Worm (Caenorhabditis elegans) whole organism, L4/young adult: ENCODE results near the gene clec-193.
"Not testable (repeated sequence)": the region's sequence is repeated elsewhere in the genome, so short reads cannot be mapped to it uniquely, and the experiment has no call there.

Source experiments
- W03F9.2 ChIP-seq: fragments of 150-350 bp; optimal IDR thresholded peaks from 2 replicates; lab custom pipeline; 2014; ENCODE audit warnings: missing biosample characterization, missing genetic modification characterization
- dao-5 ChIP-seq: sonication (generic microtip); optimal IDR thresholded peaks from 2 replicates; lab custom pipeline; 2016; ENCODE audit warnings: missing genotype, missing genetic modification characterization, moderate library complexity, missing compliant biosample characterization
- him-1 ChIP-seq: sonication (generic microtip); optimal IDR thresholded peaks from 2 replicates; lab custom pipeline; 2016; ENCODE audit warnings: missing genotype, missing genetic modification reagents, missing genetic modification characterization, missing compliant biosample characterization

The clec-193 gene

DNA sequence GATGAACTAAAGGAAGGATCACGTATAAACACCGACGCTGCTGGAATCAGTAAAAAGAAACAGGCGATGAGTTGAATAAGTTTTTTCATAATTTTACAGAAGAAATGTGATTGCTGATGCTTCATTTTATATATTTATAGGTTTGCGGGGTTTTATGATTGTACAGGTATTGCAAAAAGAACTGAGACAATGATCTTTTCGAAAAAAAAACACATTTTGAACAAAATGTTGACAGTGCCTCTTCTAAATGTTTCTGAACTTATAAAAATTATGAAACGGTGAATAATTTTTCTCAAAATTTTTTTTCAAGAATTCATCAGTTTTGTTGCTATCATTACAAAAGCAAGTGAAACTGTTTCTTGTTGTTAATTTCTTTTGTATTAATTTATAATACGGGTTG is at the start of gene clec-193:
Gene clec-193, minus strand, starts transcription at position 101 of the 400 bp plus-strand sequence.
- TF ChIP-seq W03F9.2 (tag; lab: Kevin White, UChicago) = no peak
- TF ChIP-seq him-1 (tag; lab: Kevin White, UChicago) = no peak
- no peak for TF ChIP-seq dao-5 (tag; lab: Kevin White, UChicago)

- TF ChIP-seq W03F9.2 (tag; lab: Kevin White, UChicago) (no peak), dao-5 (tag; lab: Kevin White, UChicago) (no peak), him-1 (tag; lab: Kevin White, UChicago) (no peak)
Measured at ce11 chrIV:16854790-16855189, 48.5 kb upstream of the clec-193 start, which contains the start of gene map-2. map-2 (minus strand) TSS chrIV:16854890.

DNA sequence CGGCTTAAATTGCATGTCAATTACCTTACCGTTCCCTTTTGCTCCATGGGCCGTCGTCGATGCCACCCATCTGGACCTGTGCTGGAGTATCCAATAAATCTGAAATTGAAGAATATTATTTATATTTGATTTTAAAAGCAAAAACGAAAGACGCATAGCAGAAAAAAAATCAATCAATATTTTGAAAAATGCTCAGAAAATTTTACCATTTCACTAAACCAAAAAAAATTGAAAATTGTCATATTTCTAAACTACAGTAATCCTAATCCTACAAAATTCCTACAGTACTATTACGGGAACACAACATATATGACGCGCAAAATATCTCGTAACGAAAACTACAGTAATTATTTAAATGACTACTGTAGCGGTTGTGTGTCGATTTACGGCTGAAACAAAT is 36.6 kb upstream of the clec-193 start, which contains the start of gene Y116A8A.150:
Gene Y116A8A.150, minus strand, starts transcription at position 101 of the 400 bp plus-strand sequence.
- TF ChIP-seq W03F9.2, dao-5, him-1 (tag; lab: Kevin White, UChicago): not testable (repeated sequence)

ce11 chrIV:16831366-16831765 is 25.1 kb upstream of the clec-193 start, which contains the start of gene clec-194:
clec-194 (plus strand) TSS chrIV:16831666.
- TF ChIP-seq W03F9.2 (tag; lab: Kevin White, UChicago) = no peak
- TF ChIP-seq dao-5 (tag; lab: Kevin White, UChicago) = no peak
- no peak for TF ChIP-seq him-1 (tag; lab: Kevin White, UChicago)

DNA sequence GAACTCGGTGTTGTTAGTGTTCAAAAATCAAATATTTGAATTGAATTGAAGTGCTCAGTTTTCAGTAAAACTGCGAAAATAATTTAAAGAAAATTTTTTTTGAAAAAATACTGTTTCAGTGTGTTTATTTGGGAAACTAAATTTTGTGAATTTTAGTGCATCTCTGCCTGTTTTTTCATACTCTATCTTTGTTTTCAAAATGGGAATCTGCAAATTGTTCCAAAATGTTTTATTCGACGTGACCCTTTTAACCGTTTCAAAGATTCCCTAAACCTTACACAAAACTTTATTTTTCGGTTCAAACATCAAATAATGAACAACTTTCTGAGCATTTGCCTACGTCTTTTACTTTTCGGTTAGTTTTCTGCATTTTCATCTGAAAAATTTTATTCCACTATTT is 23.6 kb upstream of the clec-193 start, which contains the start of gene Y116A8A.7:
Gene Y116A8A.7, plus strand, starts transcription at position 301 of the 400 bp plus-strand sequence.
- no peak for TF ChIP-seq W03F9.2 (tag; lab: Kevin White, UChicago)
- TF ChIP-seq dao-5 (tag; lab: Kevin White, UChicago) = no peak
- TF ChIP-seq him-1 (tag; lab: Kevin White, UChicago) = no peak

- TF ChIP-seq W03F9.2 (tag; lab: Kevin White, UChicago) (no peak), him-1 (tag; lab: Kevin White, UChicago) (no peak), dao-5 (tag; lab: Kevin White, UChicago) (no peak)
Measured at ce11 chrIV:16828698-16829097, 22.4 kb upstream of the clec-193 start, which contains the start of gene Y116A8A.6. Y116A8A.6 (minus strand) TSS chrIV:16828798.

DNA sequence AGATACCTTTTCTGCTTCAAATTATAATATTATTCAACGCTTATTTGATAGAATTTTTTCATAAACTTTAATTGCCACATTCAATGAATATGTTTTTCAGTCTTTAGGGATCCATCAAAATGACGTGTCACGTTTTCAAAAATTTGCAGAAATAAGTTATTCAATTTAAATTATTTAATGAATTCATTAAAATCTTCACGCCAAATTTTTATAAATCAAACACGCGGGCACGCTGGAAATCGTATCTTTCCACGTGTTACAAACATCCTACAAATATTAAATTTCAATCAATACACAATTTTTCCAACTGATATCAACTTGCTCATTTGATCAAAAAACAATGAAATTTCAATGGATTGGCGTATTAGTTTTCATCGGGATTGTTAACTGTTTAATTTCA is 16.3 kb upstream of the clec-193 start, which contains the start of gene Y116A8A.4:
Gene Y116A8A.4, plus strand, starts transcription at position 301 of the 400 bp plus-strand sequence.
- TF ChIP-seq dao-5 (tag; lab: Kevin White, UChicago) = no peak
- TF ChIP-seq W03F9.2 (tag; lab: Kevin White, UChicago) = no peak
- no peak for TF ChIP-seq him-1 (tag; lab: Kevin White, UChicago)

DNA sequence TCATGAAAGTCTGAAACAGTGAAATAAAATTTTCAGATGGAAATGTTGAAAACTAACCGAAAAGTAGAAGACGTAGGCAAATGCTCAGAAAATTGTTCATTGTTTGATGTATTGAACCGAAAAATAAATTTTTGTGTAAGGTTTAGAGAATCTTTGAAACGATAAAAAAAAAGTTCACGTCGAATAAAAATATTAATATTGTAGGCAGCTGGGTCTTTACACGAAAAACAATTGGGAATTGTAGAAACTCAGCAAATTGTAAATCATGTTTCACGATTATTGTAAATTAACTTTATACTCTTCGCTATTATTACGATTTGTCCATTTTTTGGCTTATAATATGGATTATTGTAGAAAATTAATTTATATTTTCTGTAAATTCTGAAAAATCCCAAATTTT is 7.6 kb upstream of the clec-193 start, which contains the start of gene Y116A8A.2:
Gene Y116A8A.2, minus strand, starts transcription at position 101 of the 400 bp plus-strand sequence.
- no peak for TF ChIP-seq dao-5 (tag; lab: Kevin White, UChicago)

DNA sequence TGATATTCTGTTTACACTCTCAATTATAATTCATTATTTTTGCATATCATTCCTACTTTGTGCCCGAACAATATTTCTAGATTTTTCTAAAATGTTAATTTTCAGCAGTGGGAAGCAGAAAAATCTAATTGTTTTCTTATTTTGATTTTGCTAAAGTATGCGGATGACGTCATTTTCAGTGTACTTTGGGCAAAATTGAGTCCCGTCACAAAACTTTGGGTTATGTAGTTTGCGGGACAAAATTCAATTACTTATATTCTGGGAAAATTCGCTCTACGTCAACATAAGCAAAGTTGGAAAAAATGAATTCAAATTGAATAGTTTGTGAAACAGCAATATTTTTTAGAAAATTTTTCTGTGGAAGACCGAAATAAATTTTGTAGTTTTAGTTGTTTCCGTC is 5.9 kb upstream of the clec-193 start:
- TF ChIP-seq him-1 (tag; lab: Kevin White, UChicago) (no peak), W03F9.2 (tag; lab: Kevin White, UChicago) (no peak), dao-5 (tag; lab: Kevin White, UChicago) (no peak)

ce11 chrIV:16787024-16787423 is 19.2 kb downstream of the clec-193 start, which contains the start of gene Y43D4A.6:
Y43D4A.6 (plus strand) TSS chrIV:16787324.
- TF ChIP-seq him-1 (tag; lab: Kevin White, UChicago) (no peak), W03F9.2 (tag; lab: Kevin White, UChicago) (no peak), dao-5 (tag; lab: Kevin White, UChicago) (no peak)

DNA sequence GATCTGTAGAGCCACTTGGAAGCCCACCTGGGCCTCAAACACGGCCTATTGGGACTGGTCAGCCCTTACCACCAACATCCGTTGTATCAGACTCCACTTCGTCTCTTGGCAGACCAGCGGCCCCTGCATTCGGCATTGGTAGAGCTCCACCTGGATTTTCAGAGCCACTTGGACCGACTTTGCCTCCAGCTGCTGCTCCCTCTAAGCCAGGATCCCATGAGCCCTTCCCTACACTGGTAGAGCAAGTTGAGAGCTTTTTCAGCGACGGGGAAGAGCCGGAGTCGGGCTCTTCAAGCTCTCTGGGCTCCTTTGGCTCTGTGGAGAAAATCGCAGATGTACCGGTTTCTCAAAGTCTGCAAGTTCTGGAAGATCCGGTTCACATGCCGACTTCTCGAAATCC is 27.6 kb downstream of the clec-193 start:
- TF ChIP-seq W03F9.2 (tag; lab: Kevin White, UChicago) = no peak
- TF ChIP-seq him-1 (tag; lab: Kevin White, UChicago) = no peak
- TF ChIP-seq dao-5 (tag; lab: Kevin White, UChicago) = no peak

- TF ChIP-seq him-1 (tag; lab: Kevin White, UChicago) (no peak), W03F9.2 (tag; lab: Kevin White, UChicago) (no peak), dao-5 (tag; lab: Kevin White, UChicago) (no peak)
Measured at ce11 chrIV:16777758-16778157, 28.5 kb downstream of the clec-193 start.

- TF ChIP-seq him-1 (tag; lab: Kevin White, UChicago) (no peak), dao-5 (tag; lab: Kevin White, UChicago) (no peak), W03F9.2 (tag; lab: Kevin White, UChicago) (no peak)
Measured at ce11 chrIV:16776915-16777314, 29.3 kb downstream of the clec-193 start.

DNA sequence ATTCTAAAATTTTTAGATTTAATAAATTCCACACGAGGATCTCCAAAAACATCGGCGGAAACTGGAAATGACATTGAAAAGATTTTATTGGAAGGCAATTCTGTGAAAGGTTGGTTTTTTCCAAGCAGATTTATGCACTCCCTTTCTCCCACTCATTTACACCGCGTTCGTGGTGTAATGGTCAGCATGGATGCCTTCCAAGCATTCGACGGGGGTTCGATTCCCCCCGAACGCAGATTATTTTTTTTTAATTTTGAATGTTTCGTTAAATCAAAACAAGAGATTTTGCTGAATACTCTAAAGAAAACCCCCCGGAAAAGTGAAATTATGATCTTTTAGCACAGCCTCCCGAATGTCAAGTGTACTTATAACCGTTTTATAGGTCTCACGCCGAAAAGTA is 30.3 kb downstream of the clec-193 start:
- TF ChIP-seq dao-5 (tag; lab: Kevin White, UChicago) (peak; percentile 47), W03F9.2 (tag; lab: Kevin White, UChicago) (no peak)
